Worm (Caenorhabditis elegans): ENCODE data around the gene fbxa-108.

DNA sequence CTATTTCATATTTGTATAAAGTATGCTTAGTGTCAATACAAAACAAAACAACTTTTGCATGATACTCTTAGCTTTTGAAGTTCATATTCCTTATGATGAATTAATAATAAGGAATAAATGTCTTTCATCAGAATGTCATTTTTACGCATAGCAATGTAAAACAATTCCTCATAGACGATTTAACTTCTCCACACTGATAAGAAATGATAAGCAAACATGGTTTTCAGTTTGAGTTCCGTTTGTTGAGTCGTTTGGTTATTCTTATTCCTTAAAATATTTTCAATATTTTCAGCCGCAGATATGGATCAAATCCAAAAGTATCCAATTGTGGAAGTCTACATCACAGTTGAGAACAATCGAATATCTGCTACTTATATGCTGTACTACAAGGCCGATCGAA is 34.3 kb downstream of the fbxa-108 start, which contains the start of gene F57G4.11:
- TF ChIP-seq W03F9.2 (tag; optimal IDR thresholded peaks at IDR 0.05) (no peak), him-1 (tag; optimal IDR thresholded peaks at IDR 0.05) (no peak), dao-5 (tag; optimal IDR thresholded peaks at IDR 0.05) (no peak)

All from whole organism, L4/young adult.